Worm (Caenorhabditis elegans) whole organism, L3 larva: ENCODE measurements around the gene F44F4.15.
A peak's percentile ranks its signal among the peaks of the same experiment; 100 is the strongest.

Source experiments
- R02D3.7 ChIP-seq: fragments of 150-350 bp; optimal IDR thresholded peaks from 2 replicates; lab custom pipeline; 2014; ENCODE audit warnings: missing biosample characterization, missing genetic modification characterization
- ZK546.5 ChIP-seq: sonication (generic microtip); optimal IDR thresholded peaks from 2 replicates; lab custom pipeline; 2017; ENCODE audit warnings: missing biosample characterization, missing genetic modification characterization
- aly-2 ChIP-seq: fragments of 150-350 bp; optimal IDR thresholded peaks from 2 replicates; lab custom pipeline; 2014; ENCODE audit warnings: missing biosample characterization, missing genetic modification characterization
- ceh-82 ChIP-seq: fragments of 150-350 bp; optimal IDR thresholded peaks from 2 replicates; lab custom pipeline; 2014; ENCODE audit warnings: missing biosample characterization, missing genetic modification characterization
- ceh-9 ChIP-seq: sonication (generic microtip); optimal IDR thresholded peaks from 2 replicates; lab custom pipeline; 2018; ENCODE audit warnings: missing biosample characterization, missing genetic modification characterization
- daf-12 ChIP-seq: fragments of 150-350 bp; optimal IDR thresholded peaks from 2 replicates; lab custom pipeline; 2014; ENCODE audit warnings: missing biosample characterization, missing genetic modification reagents, missing genetic modification characterization
- egl-27 ChIP-seq: sonication (generic microtip); optimal IDR thresholded peaks from 4 replicates; lab custom pipeline; 2017; ENCODE audit warnings: missing biosample characterization, missing genetic modification reagents, missing genetic modification characterization
- egl-5 ChIP-seq: fragments of 150-350 bp; optimal IDR thresholded peaks from 2 replicates; lab custom pipeline; 2017; ENCODE audit warnings: missing biosample characterization, missing genetic modification reagents, missing genetic modification characterization, inconsistent platforms
- elt-1 ChIP-seq: fragments of 150-350 bp; optimal IDR thresholded peaks from 2 replicates; lab custom pipeline; 2014; ENCODE audit warnings: missing biosample characterization, missing genetic modification characterization
- elt-2 ChIP-seq: sonication (generic microtip); optimal IDR thresholded peaks from 2 replicates; lab custom pipeline; 2016; ENCODE audit warnings: missing genetic modification reagents, mild to moderate bottlenecking, missing genetic modification characterization, missing compliant biosample characterization
- elt-3 ChIP-seq, 3 experiments: fragments of 150-350 bp in 1 of 3; sonication (generic microtip) in 2 of 3; optimal IDR thresholded peaks; 2 replicates in 2 of 3; 4 replicates in 1 of 3; lab custom pipeline; 2014 to 2017; ENCODE audit warnings: missing biosample characterization in 3 of 3, missing genetic modification characterization in 3 of 3
- eor-1 ChIP-seq, 2 experiments: fragments of 150-350 bp; optimal IDR thresholded peaks; 2 replicates each; lab custom pipeline; 2014 to 2018; ENCODE audit warnings: missing biosample characterization in 2 of 2, missing genetic modification characterization in 2 of 2
- fkh-10 ChIP-seq: sonication (generic microtip); optimal IDR thresholded peaks from 2 replicates; lab custom pipeline; 2017; ENCODE audit warnings: missing biosample characterization, missing genetic modification reagents, missing genetic modification characterization
- fkh-2 ChIP-seq: fragments of 150-350 bp; optimal IDR thresholded peaks from 2 replicates; lab custom pipeline; 2014; ENCODE audit warnings: missing biosample characterization, missing genetic modification reagents, missing genetic modification characterization
- fos-1 ChIP-seq: fragments of 150-350 bp; optimal IDR thresholded peaks from 2 replicates; lab custom pipeline; 2014; ENCODE audit warnings: missing biosample characterization, missing genetic modification characterization
- hmg-11 ChIP-seq: sonication (generic microtip); optimal IDR thresholded peaks from 2 replicates; lab custom pipeline; 2016; ENCODE audit warnings: missing genetic modification characterization, missing compliant biosample characterization
- jun-1 ChIP-seq: fragments of 150-350 bp; optimal IDR thresholded peaks from 2 replicates; lab custom pipeline; 2014; ENCODE audit warnings: missing biosample characterization, missing genetic modification reagents, missing genetic modification characterization
- lin-39 ChIP-seq: fragments of 150-350 bp; optimal IDR thresholded peaks from 2 replicates; lab custom pipeline; 2018; ENCODE audit warnings: missing biosample characterization, missing genetic modification reagents, missing genetic modification characterization
- lsy-12 ChIP-seq: sonication (generic microtip); optimal IDR thresholded peaks from 2 replicates; lab custom pipeline; 2016; ENCODE audit warnings: mild to moderate bottlenecking, missing genetic modification characterization, missing compliant biosample characterization
- mdl-1 ChIP-seq: fragments of 150-350 bp; optimal IDR thresholded peaks from 2 replicates; lab custom pipeline; 2014; ENCODE audit warnings: missing biosample characterization, missing genetic modification characterization
- mml-1 ChIP-seq: fragments of 150-350 bp; sonication (generic microtip); optimal IDR thresholded peaks from 3 replicates; lab custom pipeline; 2014; ENCODE audit warnings: missing biosample characterization, missing genetic modification characterization
- nhr-12 ChIP-seq: fragments of 150-350 bp; optimal IDR thresholded peaks from 2 replicates; lab custom pipeline; 2014; ENCODE audit warnings: missing biosample characterization, missing genetic modification characterization
- nhr-237 ChIP-seq: fragments of 150-350 bp; optimal IDR thresholded peaks from 2 replicates; lab custom pipeline; 2014; ENCODE audit warnings: missing biosample characterization, missing genetic modification characterization
- nhr-25 ChIP-seq: sonication (generic microtip); optimal IDR thresholded peaks from 2 replicates; lab custom pipeline; 2017; ENCODE audit warnings: missing biosample characterization, missing genetic modification characterization
- nhr-28 ChIP-seq: fragments of 150-350 bp; optimal IDR thresholded peaks from 2 replicates; lab custom pipeline; 2014; ENCODE audit warnings: missing biosample characterization, missing genetic modification characterization
- nhr-76 ChIP-seq: fragments of 150-350 bp; sonication (generic microtip); optimal IDR thresholded peaks from 5 replicates; lab custom pipeline; 2014; ENCODE audit warnings: missing biosample characterization, missing genetic modification characterization
- nhr-77 ChIP-seq: fragments of 150-350 bp; optimal IDR thresholded peaks from 2 replicates; lab custom pipeline; 2014; ENCODE audit warnings: missing biosample characterization, missing genetic modification characterization
- pha-4 ChIP-seq: fragments of 150-350 bp; optimal IDR thresholded peaks from 2 replicates; lab custom pipeline; 2014; ENCODE audit warnings: missing biosample characterization, missing genetic modification reagents, missing genetic modification characterization
- sea-2 ChIP-seq: fragments of 150-350 bp; sonication (generic microtip); optimal IDR thresholded peaks from 4 replicates; lab custom pipeline; 2014; ENCODE audit warnings: missing biosample characterization, missing genetic modification reagents, missing genetic modification characterization
- skn-1 ChIP-seq: fragments of 150-350 bp; optimal IDR thresholded peaks from 2 replicates; lab custom pipeline; 2014; ENCODE audit warnings: missing biosample characterization, missing genetic modification characterization
- snpc-4 ChIP-seq: fragments of 150-350 bp; optimal IDR thresholded peaks from 2 replicates; lab custom pipeline; 2014; ENCODE audit warnings: missing biosample characterization, missing genetic modification characterization
- tbx-2 ChIP-seq: sonication (generic microtip); optimal IDR thresholded peaks from 2 replicates; lab custom pipeline; 2016; ENCODE audit warnings: mild to moderate bottlenecking, missing genetic modification characterization, missing compliant biosample characterization
- unc-62 ChIP-seq: fragments of 150-350 bp; sonication (generic microtip); optimal IDR thresholded peaks from 4 replicates; lab custom pipeline; 2014; ENCODE audit warnings: missing biosample characterization, missing genetic modification reagents, missing genetic modification characterization
- zag-1 ChIP-seq: fragments of 150-350 bp; optimal IDR thresholded peaks from 2 replicates; lab custom pipeline; 2014; ENCODE audit warnings: missing biosample characterization, missing genetic modification characterization
- ztf-11 ChIP-seq: fragments of 150-350 bp; optimal IDR thresholded peaks from 2 replicates; lab custom pipeline; 2014; ENCODE audit warnings: missing biosample characterization, missing genetic modification characterization
- ztf-4 ChIP-seq: fragments of 150-350 bp; optimal IDR thresholded peaks from 2 replicates; lab custom pipeline; 2014; ENCODE audit warnings: missing biosample characterization, missing genetic modification characterization

F44F4.15 gene

ce11 chrII:10955114-10955513, 40.6 kb downstream of the F44F4.15 start:
- no peak for TF ChIP-seq fkh-10 (GFP tag; lab: Kevin White, UChicago)
- TF ChIP-seq egl-5 (tag; lab: Kevin White, UChicago) = no peak
- no peak for TF ChIP-seq egl-27
- no peak for TF ChIP-seq ceh-82
- TF ChIP-seq skn-1 = no peak
- no peak for TF ChIP-seq fos-1
- TF ChIP-seq mdl-1 (tag; lab: Kevin White, UChicago) = no peak
- TF ChIP-seq jun-1 (tag; lab: Kevin White, UChicago) = no peak
- no peak for TF ChIP-seq elt-3 (tag; optimal IDR thresholded peaks at IDR 0.05; lab: Kevin White, UChicago)
- no peak for TF ChIP-seq nhr-28 (tag; lab: Kevin White, UChicago)
- TF ChIP-seq zag-1 (tag; lab: Kevin White, UChicago) = no peak
- TF ChIP-seq lsy-12 (tag; lab: Kevin White, UChicago) = no peak
- no peak for TF ChIP-seq nhr-25
- no peak for TF ChIP-seq tbx-2

ce11 chrII:10956793-10957192, 42.3 kb downstream of the F44F4.15 start, which contains the start of gene R03D7.8:
TSS of gene R03D7.8 (minus strand) at chrII:10956893.
- TF ChIP-seq nhr-76 (tag; lab: Kevin White, UChicago) (no peak), ztf-4 (tag; lab: Kevin White, UChicago) (no peak), egl-27 (no peak), mml-1 (tag; lab: Kevin White, UChicago) (no peak), lin-39 (tag; lab: Kevin White, UChicago) (no peak), nhr-12 (tag; lab: Kevin White, UChicago) (no peak), pha-4 (tag; lab: Kevin White, UChicago) (no peak), sea-2 (GFP tag; lab: Kevin White, UChicago) (no peak), elt-1 (tag; lab: Kevin White, UChicago) (no peak), eor-1 (tag; optimal IDR thresholded peaks at IDR 0.05; lab: Kevin White, UChicago) (no peak), unc-62 (no peak), R02D3.7 (no peak), ZK546.5 (tag; lab: Kevin White, UChicago) (no peak), elt-3 (tag; optimal IDR thresholded peaks at IDR 0.05; lab: Kevin White, UChicago) (no peak), hmg-11 (tag; lab: Kevin White, UChicago) (no peak), jun-1 (tag; lab: Kevin White, UChicago) (no peak), lsy-12 (tag; lab: Kevin White, UChicago) (no peak), aly-2 (no peak), ceh-82 (no peak), egl-5 (tag; lab: Kevin White, UChicago) (no peak)

ce11 chrII:10959138-10959537, 44.7 kb downstream of the F44F4.15 start:
- TF ChIP-seq lin-39 (tag; lab: Kevin White, UChicago) (peak; percentile 51), daf-12 (tag; lab: Kevin White, UChicago) (no peak), elt-1 (tag; lab: Kevin White, UChicago) (peak; percentile 90), unc-62 (peak; percentile 16)
- TF ChIP-seq, all 47 proteins: peak for 3

ce11 chrII:10959676-10960075, 45.2 kb downstream of the F44F4.15 start:
- TF ChIP-seq fos-1 = no peak
- no peak for TF ChIP-seq fkh-10 (GFP tag; lab: Kevin White, UChicago)
- TF ChIP-seq ztf-11 (tag; lab: Kevin White, UChicago) = no peak
- no peak for TF ChIP-seq mdl-1 (tag; lab: Kevin White, UChicago)
- no peak for TF ChIP-seq elt-3 (tag; optimal IDR thresholded peaks at IDR 0.05; lab: Kevin White, UChicago)
- TF ChIP-seq zag-1 (tag; lab: Kevin White, UChicago) = no peak
- no peak for TF ChIP-seq nhr-237 (tag; lab: Kevin White, UChicago)
- no peak for TF ChIP-seq jun-1 (tag; lab: Kevin White, UChicago)
- TF ChIP-seq snpc-4 (tag; lab: Kevin White, UChicago) = no peak
- TF ChIP-seq mml-1 (tag; lab: Kevin White, UChicago) = no peak
- no peak for TF ChIP-seq elt-2 (tag; lab: Kevin White, UChicago)
- TF ChIP-seq lin-39 (tag; lab: Kevin White, UChicago) = no peak
- TF ChIP-seq fkh-2 (tag; lab: Kevin White, UChicago) = no peak
- TF ChIP-seq ZK546.5 (tag; lab: Kevin White, UChicago) = no peak
- no peak for TF ChIP-seq nhr-77
- no peak for TF ChIP-seq ceh-9
- no peak for TF ChIP-seq daf-12 (tag; lab: Kevin White, UChicago)
- no peak for TF ChIP-seq eor-1 (tag; optimal IDR thresholded peaks at IDR 0.05; lab: Kevin White, UChicago)
- TF ChIP-seq elt-1 (tag; lab: Kevin White, UChicago) = no peak
